Worm (Caenorhabditis elegans) whole organism, late embryonic: ENCODE data around the gene D1005.2.

Experiments
- ceh-19 ChIP-seq: fragments of 200-800 bp; sonication (Bioruptor generic); optimal IDR thresholded peaks from 2 replicates; lab custom pipeline; 2018; ENCODE audit warnings: mild to moderate bottlenecking, missing genetic modification characterization, missing compliant biosample characterization
- dmd-4 ChIP-seq: sonication (generic microtip); optimal IDR thresholded peaks from 2 replicates; lab custom pipeline; 2016; ENCODE audit warnings: borderline replicate concordance, missing genetic modification characterization, missing compliant biosample characterization
- elt-2 ChIP-seq: sonication (generic microtip); optimal IDR thresholded peaks from 2 replicates; lab custom pipeline; 2016; ENCODE audit warnings: missing genetic modification reagents, missing genetic modification characterization, missing compliant biosample characterization

- no peak for TF ChIP-seq elt-2 (tag; lab: Kevin White, UChicago)
- TF ChIP-seq ceh-19 (GFP tag; lab: Kevin White, UChicago), result no peak
- no peak for TF ChIP-seq dmd-4 (tag; lab: Kevin White, UChicago)
Measured at ce11 chrX:1501752-1502151, 42.9 kb downstream of the D1005.2 start, which contains the start of gene F09E10.7.
